Worm (Caenorhabditis elegans): ENCODE data around the gene ZK512.7.

ce11 chrIII:9114076-9114475 is 24.4 kb downstream of the ZK512.7 start:
- no peak for TF ChIP-seq ceh-44 (GFP tag; IDR thresholded peaks at IDR 0.05)
- TF ChIP-seq egl-27 (tag; optimal IDR thresholded peaks at IDR 0.05): no peak

Measured in whole organism, L4 larva.